Worm (Caenorhabditis elegans): ENCODE results near the gene sssh-1.
A peak's percentile ranks its signal among the peaks of the same experiment; 100 is the strongest.

The sssh-1 gene

DNA sequence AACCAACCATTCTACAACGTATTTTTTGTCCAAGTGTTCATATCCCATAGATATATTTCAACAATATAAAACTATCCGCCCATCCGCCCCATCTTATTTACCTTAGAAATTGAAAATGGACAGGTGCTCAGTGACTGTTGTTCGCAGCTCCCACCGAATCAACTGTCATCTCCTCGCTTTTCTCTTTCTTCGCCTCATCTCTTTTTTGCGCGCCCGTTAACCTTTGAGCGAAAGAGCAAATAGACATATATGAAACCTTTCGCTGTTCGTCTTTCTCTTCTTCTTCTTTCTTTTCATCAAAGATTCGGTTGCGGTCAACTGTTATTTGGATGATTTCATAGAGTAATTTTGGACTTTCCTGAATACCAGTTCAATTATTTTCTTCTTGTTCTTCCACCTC lies at the start of gene sssh-1:
Gene sssh-1, plus strand, starts transcription at position 301 of the 400 bp plus-strand sequence.
- TF ChIP-seq hlh-13 (GFP tag; optimal IDR thresholded peaks at IDR 0.05), result no peak
- no peak for TF ChIP-seq unc-55 (GFP tag; optimal IDR thresholded peaks at IDR 0.05)
- no peak for TF ChIP-seq pha-4 (tag; optimal IDR thresholded peaks at IDR 0.05)
- TF ChIP-seq elt-4 (tag; optimal IDR thresholded peaks at IDR 0.05), result no peak
- TF ChIP-seq unc-3 (GFP tag; conservative IDR thresholded peaks at IDR 0.05), result no peak
- no peak for TF ChIP-seq unc-3 (tag; optimal IDR thresholded peaks at IDR 0.05)
- no peak for TF ChIP-seq nhr-11 (tag; optimal IDR thresholded peaks at IDR 0.05)
- TF ChIP-seq ceh-14 (tag; optimal IDR thresholded peaks at IDR 0.05), result no peak
- no peak for TF ChIP-seq lin-11 (tag; optimal IDR thresholded peaks at IDR 0.05)
- no peak for TF ChIP-seq K02D7.2 (tag; optimal IDR thresholded peaks at IDR 0.05)
- no peak for TF ChIP-seq pqm-1 (tag; optimal IDR thresholded peaks at IDR 0.05)
- TF ChIP-seq ceh-22 (tag; optimal IDR thresholded peaks at IDR 0.05), result no peak
- TF ChIP-seq tbx-7 (tag; optimal IDR thresholded peaks at IDR 0.05), result no peak
- TF ChIP-seq ceh-18 (tag; optimal IDR thresholded peaks at IDR 0.05), result no peak

DNA sequence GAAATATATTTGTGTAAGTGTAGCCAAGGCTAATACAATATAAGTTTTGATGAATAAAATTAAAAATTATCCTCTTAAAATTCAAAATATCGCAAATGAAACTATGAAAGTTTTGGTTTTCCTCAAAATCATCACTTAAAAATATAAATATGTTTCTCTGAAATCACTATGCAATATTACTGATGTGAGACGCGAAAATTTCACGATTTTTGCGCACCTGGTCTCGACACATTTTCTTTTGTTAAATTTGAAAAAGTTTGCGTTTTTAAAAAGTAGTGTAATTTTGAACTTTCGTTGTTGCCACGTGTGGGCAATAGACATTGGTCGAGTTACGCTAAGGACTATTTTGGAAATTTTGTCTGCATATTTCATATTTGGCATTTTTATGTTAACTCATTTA lies 47.0 kb upstream of the sssh-1 start:
- TF ChIP-seq ceh-14 (tag; optimal IDR thresholded peaks at IDR 0.05) (no peak), unc-42 (tag; optimal IDR thresholded peaks at IDR 0.05) (no peak), ceh-30 (tag; optimal IDR thresholded peaks at IDR 0.05) (no peak), fax-1 (tag; optimal IDR thresholded peaks at IDR 0.05) (no peak)

DNA sequence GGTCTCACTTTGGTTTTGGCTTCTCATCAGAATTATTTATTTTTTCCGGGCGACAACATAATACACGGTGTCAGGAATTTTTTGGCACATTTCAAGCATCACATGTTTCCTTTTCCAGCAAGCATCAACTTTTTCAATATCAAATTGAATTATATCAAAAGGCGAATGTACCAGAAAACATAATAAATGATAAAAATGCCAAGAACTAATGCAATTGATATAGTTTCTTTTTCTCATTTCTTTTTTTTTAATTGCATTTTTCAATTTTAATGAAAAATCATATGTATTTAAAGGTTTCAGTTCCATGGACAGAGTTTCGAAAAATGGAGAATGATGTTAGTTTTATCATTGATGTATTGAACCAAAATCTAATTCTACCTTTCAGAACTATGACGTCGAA lies 44.2 kb upstream of the sssh-1 start, which contains the start of gene dpf-2:
Gene dpf-2, plus strand, starts transcription at position 301 of the 400 bp plus-strand sequence.
- TF ChIP-seq ceh-9 (tag; optimal IDR thresholded peaks at IDR 0.05) (no peak), hlh-8 (tag; optimal IDR thresholded peaks at IDR 0.05) (no peak), fax-1 (tag; optimal IDR thresholded peaks at IDR 0.05) (no peak), nhr-232 (tag; optimal IDR thresholded peaks at IDR 0.05) (no peak), elt-4 (tag; optimal IDR thresholded peaks at IDR 0.05) (no peak), lin-11 (tag; optimal IDR thresholded peaks at IDR 0.05) (no peak), ceh-34 (tag; optimal IDR thresholded peaks at IDR 0.05) (no peak), dve-1 (tag; optimal IDR thresholded peaks at IDR 0.05) (no peak), npax-4 (tag; optimal IDR thresholded peaks at IDR 0.05) (no peak), dmd-4 (tag; optimal IDR thresholded peaks at IDR 0.05; ENCODE audit: borderline replicate concordance) (no peak), pax-1 (tag; optimal IDR thresholded peaks at IDR 0.05) (no peak), nhr-11 (tag; optimal IDR thresholded peaks at IDR 0.05) (no peak), tbx-2 (tag; optimal IDR thresholded peaks at IDR 0.05) (no peak), K09A11.1 (tag; optimal IDR thresholded peaks at IDR 0.05; ENCODE audit: insufficient read depth) (no peak), pha-2 (tag; optimal IDR thresholded peaks at IDR 0.05) (no peak), unc-42 (tag; optimal IDR thresholded peaks at IDR 0.05) (no peak), sox-2 (GFP tag; IDR thresholded peaks at IDR 0.05) (no peak), zip-5 (tag; optimal IDR thresholded peaks at IDR 0.05) (no peak)

DNA sequence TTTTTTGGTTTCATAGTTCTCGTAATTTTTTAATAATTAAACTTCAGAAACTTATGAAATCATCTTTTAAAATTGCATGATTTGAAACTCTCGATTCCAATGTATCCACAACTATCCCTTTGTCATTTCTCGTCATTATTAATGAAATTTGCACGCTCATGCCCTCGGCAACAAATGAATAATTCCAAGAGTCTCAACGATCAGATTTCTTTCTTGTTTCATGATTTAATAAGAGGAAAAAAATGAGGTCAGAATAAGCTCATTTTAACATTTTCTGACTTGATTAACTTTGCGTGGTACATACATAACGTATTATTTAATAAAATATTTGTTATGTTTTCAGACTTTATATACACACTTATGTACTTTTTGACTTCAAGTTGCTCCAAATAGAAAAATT lies 37.4 kb upstream of the sssh-1 start:
- TF ChIP-seq nhr-11 (tag; optimal IDR thresholded peaks at IDR 0.05) (no peak), hlh-6 (tag; optimal IDR thresholded peaks at IDR 0.05) (no peak), ceh-22 (tag; optimal IDR thresholded peaks at IDR 0.05) (no peak), ama-1 (optimal IDR thresholded peaks at IDR 0.05) (no peak), unc-42 (tag; optimal IDR thresholded peaks at IDR 0.05) (peak; percentile 71), hlh-30 (tag; optimal IDR thresholded peaks at IDR 0.05; ENCODE audit: insufficient read depth) (no peak), ceh-19 (GFP tag; optimal IDR thresholded peaks at IDR 0.05) (no peak)

DNA sequence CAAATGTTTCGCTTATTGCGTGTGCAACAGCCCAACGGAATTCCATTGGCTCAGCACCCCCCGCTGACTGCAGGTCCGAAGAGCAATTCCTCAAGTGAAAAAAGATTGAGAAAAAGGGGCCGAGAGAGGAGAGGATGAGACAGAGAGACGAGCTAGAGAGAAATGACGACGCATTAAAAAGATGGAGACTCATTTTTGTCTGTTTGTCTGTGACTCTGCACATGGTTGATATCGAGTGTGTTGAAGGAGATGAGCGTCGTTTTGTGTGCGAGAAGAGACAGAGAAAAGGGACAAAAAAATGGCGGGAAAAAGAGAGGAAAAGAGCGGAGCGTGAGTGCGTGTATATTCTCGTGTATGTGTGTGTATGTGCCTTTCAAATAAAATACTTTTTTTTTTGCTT lies 34.7 kb upstream of the sssh-1 start:
- TF ChIP-seq che-1 (tag; optimal IDR thresholded peaks at IDR 0.05) (no peak), ceh-6 (GFP tag; optimal IDR thresholded peaks at IDR 0.05) (no peak), ceh-9 (tag; optimal IDR thresholded peaks at IDR 0.05) (no peak), ets-4 (tag; optimal IDR thresholded peaks at IDR 0.05) (no peak), nhr-11 (tag; optimal IDR thresholded peaks at IDR 0.05) (no peak), pha-4 (tag; optimal IDR thresholded peaks at IDR 0.05) (no peak), hlh-15 (tag; optimal IDR thresholded peaks at IDR 0.05) (no peak), unc-3 (GFP tag; conservative IDR thresholded peaks at IDR 0.05) (no peak), unc-3 (tag; optimal IDR thresholded peaks at IDR 0.05) (peak; percentile 14), ceh-18 (tag; optimal IDR thresholded peaks at IDR 0.05) (peak; percentile 95), hlh-6 (tag; optimal IDR thresholded peaks at IDR 0.05) (no peak), unc-42 (tag; optimal IDR thresholded peaks at IDR 0.05) (peak; percentile 93), ztf-16 (tag; optimal IDR thresholded peaks at IDR 0.05) (no peak), eyg-1 (tag; optimal IDR thresholded peaks at IDR 0.05) (no peak), sox-4 (tag; optimal IDR thresholded peaks at IDR 0.05) (no peak), T23F11.4 (GFP tag; optimal IDR thresholded peaks at IDR 0.05) (no peak), C38D4.7 (GFP tag; optimal IDR thresholded peaks at IDR 0.05) (no peak), ceh-45 (GFP tag; IDR thresholded peaks at IDR 0.05) (no peak), ceh-48 (tag; optimal IDR thresholded peaks at IDR 0.05) (no peak), pax-1 (tag; optimal IDR thresholded peaks at IDR 0.05) (no peak), dve-1 (tag; optimal IDR thresholded peaks at IDR 0.05) (peak; percentile 67), hlh-13 (GFP tag; optimal IDR thresholded peaks at IDR 0.05) (no peak)

All from whole organism, late embryonic.